Worm (Caenorhabditis elegans): ENCODE results near the gene dhhc-4.
A peak's percentile ranks its signal among the peaks of the same experiment; 100 is the strongest.

The dhhc-4 gene

ce11 chrIII:9853667-9854620 is 13.6 kb downstream of the dhhc-4 start (continued):
- TF ChIP-seq Y105C5A.15 (GFP tag; IDR thresholded peaks at IDR 0.05) (0 out of 2 replicates have a peak, but pooled peaks have one; percentile 27), ceh-44 (GFP tag; IDR thresholded peaks at IDR 0.05) (no peak), cey-2 (tag; optimal IDR thresholded peaks at IDR 0.05; ENCODE audit: borderline replicate concordance, insufficient read depth) (no peak), unc-39 (tag; optimal IDR thresholded peaks at IDR 0.05) (no peak), zfp-3 (GFP tag; conservative IDR thresholded peaks at IDR 0.05) (peak; percentile 59; the same call in 1 of the 2 replicates), zip-2 (tag; optimal IDR thresholded peaks at IDR 0.05) (no peak), lin-29 (GFP tag; IDR thresholded peaks at IDR 0.05) (no peak), hlh-11 (tag; optimal IDR thresholded peaks at IDR 0.05) (no peak), hlh-30 (tag; optimal IDR thresholded peaks at IDR 0.05; ENCODE audit: insufficient read depth) (no peak), lin-38 (GFP tag; IDR thresholded peaks at IDR 0.05) (peak; percentile 13; the same call in 1 of the 2 replicates), mep-1 (tag; optimal IDR thresholded peaks at IDR 0.05) (peak; percentile 48), nhr-48 (tag; optimal IDR thresholded peaks at IDR 0.05) (no peak), dmd-8 (GFP tag; IDR thresholded peaks at IDR 0.05) (no peak), lim-7 (GFP tag; IDR thresholded peaks at IDR 0.05) (no peak), fkh-10 (GFP tag; optimal IDR thresholded peaks at IDR 0.05) (no peak), lin-1 (GFP tag; IDR thresholded peaks at IDR 0.05) (0 out of 2 replicates have a peak, but pooled peaks have one; percentile 17), saeg-2 (GFP tag; IDR thresholded peaks at IDR 0.05) (no peak), F49E8.2 (tag; optimal IDR thresholded peaks at IDR 0.05; ENCODE audit: borderline replicate concordance) (no peak), daf-8 (GFP tag; IDR thresholded peaks at IDR 0.05) (no peak), aha-1 (tag) (peak; percentile 1), mes-2 (tag; optimal IDR thresholded peaks at IDR 0.05; ENCODE audit: poor library complexity, severe bottlenecking) (peak; percentile 18), mdt-29 (GFP tag; IDR thresholded peaks at IDR 0.05) (no peak), T20F7.1 (GFP tag; optimal IDR thresholded peaks at IDR 0.05) (peak; percentile 40), daf-16 (GFP tag; optimal IDR thresholded peaks at IDR 0.05) (no peak), daf-16 (tag; optimal IDR thresholded peaks at IDR 0.05) (peak; percentile 1)

- peak; percentile 54 for TF ChIP-seq aha-1 (tag)
- no peak for TF ChIP-seq zfp-2 (tag; optimal IDR thresholded peaks at IDR 0.05)
- TF ChIP-seq F26F4.8 (GFP tag; conservative IDR thresholded peaks at IDR 0.05), result no peak
- peak; percentile 8 for TF ChIP-seq mep-1 (tag; optimal IDR thresholded peaks at IDR 0.05)
- TF ChIP-seq nhr-102 (tag; optimal IDR thresholded peaks at IDR 0.05), result no peak
- no peak for TF ChIP-seq nhr-76 (tag; optimal IDR thresholded peaks at IDR 0.05)
- no peak for TF ChIP-seq F44E2.7 (GFP tag; IDR thresholded peaks at IDR 0.05)
- TF ChIP-seq daf-16 (GFP tag; optimal IDR thresholded peaks at IDR 0.05), result no peak
- no peak for TF ChIP-seq daf-16 (tag; optimal IDR thresholded peaks at IDR 0.05)
- 0 out of 2 replicates have a peak, but pooled peaks have one; percentile 17 for TF ChIP-seq set-16 (GFP tag; IDR thresholded peaks at IDR 0.05)
- peak; percentile 13 for TF ChIP-seq hlh-30 (tag; optimal IDR thresholded peaks at IDR 0.05; ENCODE audit: insufficient read depth)
- TF ChIP-seq ceh-32 (tag; optimal IDR thresholded peaks at IDR 0.05; ENCODE audit: poor library complexity), result no peak
- no peak for TF ChIP-seq aly-2 (tag; optimal IDR thresholded peaks at IDR 0.05)
- TF ChIP-seq arid-1 (GFP tag; conservative IDR thresholded peaks at IDR 0.05), result no peak
- no peak for TF ChIP-seq zag-1 (tag; optimal IDR thresholded peaks at IDR 0.05)
- TF ChIP-seq zip-11 (GFP tag; IDR thresholded peaks at IDR 0.05), result no peak
- TF ChIP-seq cey-2 (tag; optimal IDR thresholded peaks at IDR 0.05; ENCODE audit: borderline replicate concordance, insufficient read depth), result no peak
Observed at ce11 chrIII:9851547-9851946, 16.0 kb downstream of the dhhc-4 start, which contains the start of gene K11H3.3. Gene K11H3.3, plus strand, starts transcription at chrIII:9851854.

DNA sequence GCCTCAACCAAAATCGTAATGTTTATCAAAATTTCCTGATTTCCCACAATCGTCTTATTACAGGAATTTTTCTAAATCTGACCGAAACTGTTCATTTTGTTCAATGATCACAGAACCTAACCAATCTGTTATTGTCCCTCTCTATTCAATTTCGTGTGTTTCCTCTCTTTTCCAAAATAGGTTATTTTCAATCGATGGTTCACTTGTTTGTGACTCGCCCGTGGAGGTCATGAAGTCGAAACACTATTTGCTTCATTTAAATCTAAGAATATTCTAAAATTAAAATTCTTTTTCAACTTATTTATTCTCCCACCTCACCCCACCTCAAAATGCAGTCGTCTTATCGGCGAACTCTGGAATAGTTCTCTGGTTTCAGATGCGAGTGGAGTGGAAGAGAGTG is 16.7 kb downstream of the dhhc-4 start:
- no peak for TF ChIP-seq mdl-1 (tag; optimal IDR thresholded peaks at IDR 0.05)
- peak; percentile 18 for TF ChIP-seq hlh-11 (tag; optimal IDR thresholded peaks at IDR 0.05)
- TF ChIP-seq dmd-6 (GFP tag; IDR thresholded peaks at IDR 0.05), result peak; percentile 39; the same call in 1 of the 2 replicates
- no peak for TF ChIP-seq duxl-1 (tag; optimal IDR thresholded peaks at IDR 0.05; ENCODE audit: poor library complexity)
- TF ChIP-seq nhr-10 (tag; optimal IDR thresholded peaks at IDR 0.05), result peak; percentile 10
- TF ChIP-seq ZK337.2 (GFP tag; IDR thresholded peaks at IDR 0.05), result no peak
- TF ChIP-seq zag-1 (tag; optimal IDR thresholded peaks at IDR 0.05), result no peak
- no peak for TF ChIP-seq mxl-3 (GFP tag; optimal IDR thresholded peaks at IDR 0.05)
- TF ChIP-seq dve-1 (tag; optimal IDR thresholded peaks at IDR 0.05; ENCODE audit: insufficient read depth), result peak; percentile 8
- no peak for TF ChIP-seq dmd-8 (GFP tag; IDR thresholded peaks at IDR 0.05)
- no peak for TF ChIP-seq nhr-25 (tag; optimal IDR thresholded peaks at IDR 0.05; ENCODE audit: borderline replicate concordance, insufficient read depth)
- no peak for TF ChIP-seq nhr-111 (GFP tag; optimal IDR thresholded peaks at IDR 0.05)
- TF ChIP-seq T20F7.1 (GFP tag; optimal IDR thresholded peaks at IDR 0.05), result no peak
- no peak for TF ChIP-seq daf-16 (GFP tag; optimal IDR thresholded peaks at IDR 0.05)
- peak; percentile 62 for TF ChIP-seq daf-16 (tag; optimal IDR thresholded peaks at IDR 0.05)
